Fruit fly (Drosophila melanogaster): Measurements from ENCODE around the gene chb.

The chb gene

DNA sequence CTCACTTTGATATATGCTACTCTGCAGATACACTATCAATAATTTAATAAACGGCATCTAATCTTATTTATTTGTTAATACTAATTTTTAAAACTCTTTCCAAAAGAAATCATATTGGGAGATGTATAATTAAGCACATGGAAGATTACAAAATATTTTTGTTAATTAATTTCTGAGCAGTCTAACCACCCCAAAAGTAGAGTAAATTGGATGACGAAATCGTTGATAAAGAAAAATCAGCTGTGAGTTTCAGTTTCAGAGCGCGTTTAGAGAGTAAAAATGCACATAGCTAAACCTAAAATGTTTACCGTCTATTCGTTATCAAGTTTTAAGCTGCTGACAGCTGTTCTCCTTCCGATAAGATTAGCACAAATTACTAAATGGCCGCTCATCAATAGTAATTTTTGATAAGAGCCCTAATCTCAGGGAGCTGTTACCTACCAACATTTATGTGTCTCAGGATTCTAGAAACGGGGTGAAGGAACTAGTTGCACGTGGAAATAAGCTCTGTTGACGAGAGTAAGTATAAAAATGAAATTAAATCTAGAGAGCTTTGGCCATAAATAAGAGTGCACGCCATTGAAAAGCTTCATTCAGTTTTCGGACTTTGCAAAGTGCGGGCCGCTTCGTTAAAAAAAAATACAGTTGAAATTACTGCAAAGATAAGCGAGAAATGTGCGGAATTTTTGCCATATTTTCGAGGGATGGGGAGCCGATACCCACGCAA is at the start of gene chb, which contains the start of gene AsnS:
Gene chb (plus strand): TSS at position 327 of the 727 bp plus-strand sequence.
Gene AsnS (plus strand): TSS at position 592 of the 727 bp plus-strand sequence.
- TF ChIP-seq Sin3A (optimal IDR thresholded peaks at IDR 0.05) = no peak
- TF ChIP-seq psq (optimal IDR thresholded peaks at IDR 0.05) = no peak
- TF ChIP-seq Myc (optimal IDR thresholded peaks at IDR 0.05) = no peak

DNA sequence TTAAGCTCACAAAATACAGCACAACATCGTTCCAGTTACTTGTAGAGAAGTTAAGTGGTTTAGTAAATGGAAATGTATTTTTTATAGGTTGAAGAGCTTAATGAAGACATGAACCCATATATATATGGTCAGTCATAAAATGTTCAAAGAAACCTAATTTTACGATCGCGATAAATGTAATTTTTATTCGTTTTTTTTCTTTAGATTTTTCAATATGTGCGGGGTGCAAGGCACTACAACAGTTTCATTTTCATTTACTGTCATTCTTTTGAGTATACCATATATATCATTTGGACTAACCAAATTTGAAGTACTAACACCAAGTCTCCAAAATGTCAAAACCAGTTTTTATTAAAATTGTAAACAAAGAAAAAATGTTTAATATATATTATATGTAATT is 49.2 kb upstream of the chb start, which contains the start of gene CG33284:
Gene CG33284 (plus strand): TSS at position 301 of the 400 bp plus-strand sequence.
- TF ChIP-seq ttk (optimal IDR thresholded peaks at IDR 0.05) (no peak), h (optimal IDR thresholded peaks at IDR 0.05) (no peak)

DNA sequence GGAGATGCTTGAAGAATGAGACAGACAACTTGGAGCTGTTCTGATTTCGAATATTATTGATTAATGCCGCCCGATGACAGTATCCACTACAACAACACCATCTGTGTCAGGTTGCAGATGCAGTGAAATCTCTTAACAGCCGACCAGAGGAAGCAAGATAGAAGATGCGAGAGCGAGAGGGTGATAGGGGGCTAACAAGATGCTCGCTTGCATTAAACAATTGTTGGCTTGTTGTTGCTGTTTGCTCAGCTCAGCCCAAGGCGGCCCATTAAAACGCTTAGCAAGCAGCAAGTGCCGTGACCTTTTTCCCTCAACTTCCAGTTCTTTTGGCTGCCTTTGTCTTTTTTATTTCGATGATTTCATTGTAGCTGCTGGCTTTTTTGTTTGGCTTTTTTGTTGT is 43.0 kb upstream of the chb start:
- TF ChIP-seq h (optimal IDR thresholded peaks at IDR 0.05) (no peak), Sin3A (optimal IDR thresholded peaks at IDR 0.05) (no peak), ttk (optimal IDR thresholded peaks at IDR 0.05) (no peak), Myc (optimal IDR thresholded peaks at IDR 0.05) (no peak)

DNA sequence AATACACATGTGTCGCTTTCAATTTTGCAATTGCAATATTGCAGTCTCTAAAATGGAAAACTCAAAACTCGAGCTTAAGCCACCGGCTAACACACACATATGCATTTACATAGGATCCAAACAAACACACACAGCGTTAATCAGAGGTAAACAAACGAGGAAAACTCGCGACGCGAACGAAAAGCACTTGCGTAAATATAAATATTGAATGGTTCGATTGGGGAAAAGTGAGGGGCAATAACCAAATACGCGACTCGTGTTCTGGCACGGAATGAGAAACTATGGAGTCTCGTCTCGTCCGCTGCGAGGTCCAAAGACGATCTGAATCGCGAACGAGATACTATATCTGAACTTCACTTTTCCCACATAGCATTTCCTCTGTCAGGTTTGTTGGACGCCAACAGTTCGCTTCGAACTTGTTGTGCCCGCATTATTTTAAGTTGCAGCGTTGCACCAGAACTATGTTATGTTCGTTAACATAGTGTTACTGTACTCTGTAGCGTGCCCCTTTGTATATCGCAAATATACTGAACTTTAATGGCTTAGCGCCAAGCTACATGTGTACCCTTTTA is 41.7 kb upstream of the chb start, which contains the start of gene ko:
Gene ko (minus strand): TSS at position 321 of the 572 bp plus-strand sequence.
- TF ChIP-seq Sin3A (optimal IDR thresholded peaks at IDR 0.05) (no peak), ttk (optimal IDR thresholded peaks at IDR 0.05) (no peak), Myc (optimal IDR thresholded peaks at IDR 0.05) (no peak), psq (optimal IDR thresholded peaks at IDR 0.05) (no peak), h (optimal IDR thresholded peaks at IDR 0.05) (no peak)

DNA sequence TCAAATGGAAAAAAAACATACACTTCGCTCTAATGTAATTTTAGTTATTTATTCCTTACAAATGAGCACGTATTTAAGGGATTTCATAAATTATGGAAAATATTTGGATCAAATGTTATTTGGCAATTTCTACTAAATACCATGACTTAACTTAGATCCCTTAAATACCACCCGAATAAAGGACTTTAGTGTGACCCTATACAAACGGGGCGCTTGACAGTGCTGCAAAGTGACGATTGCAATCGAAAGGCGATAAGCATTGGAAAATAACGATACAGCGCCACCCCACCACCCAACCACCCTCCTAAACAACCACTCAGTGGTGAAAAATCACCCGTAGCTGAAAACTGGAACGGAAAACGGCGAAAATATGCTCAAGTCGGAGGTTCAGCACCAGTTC is 41.2 kb upstream of the chb start, which contains the start of gene ICA69:
Gene ICA69 (plus strand): TSS at position 20 of the 400 bp plus-strand sequence.
- TF ChIP-seq h (optimal IDR thresholded peaks at IDR 0.05) (no peak), ttk (optimal IDR thresholded peaks at IDR 0.05) (no peak), psq (optimal IDR thresholded peaks at IDR 0.05) (no peak), Sin3A (optimal IDR thresholded peaks at IDR 0.05) (no peak), insv (optimal IDR thresholded peaks at IDR 0.05) (no peak), Myc (optimal IDR thresholded peaks at IDR 0.05) (no peak)

DNA sequence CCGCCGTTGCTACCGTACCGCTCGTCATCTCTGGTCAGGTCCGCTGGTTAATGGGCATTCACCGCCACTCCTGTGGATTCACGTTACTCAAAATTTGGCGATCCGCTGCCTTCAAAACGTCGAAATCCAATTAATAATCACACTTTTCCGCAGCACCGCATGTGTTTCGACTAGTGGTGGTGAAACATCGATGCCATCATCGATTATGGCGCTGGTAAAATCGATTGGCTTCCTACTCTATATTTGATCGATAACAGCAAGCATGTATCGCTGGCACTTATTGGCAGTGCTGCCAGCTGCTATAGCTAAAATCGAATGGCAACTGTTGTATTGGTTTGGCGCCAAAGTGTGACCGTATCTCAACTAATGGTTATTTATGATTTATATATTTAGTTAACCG is 36.8 kb upstream of the chb start:
- TF ChIP-seq Sin3A (optimal IDR thresholded peaks at IDR 0.05) (no peak), psq (optimal IDR thresholded peaks at IDR 0.05) (no peak), h (optimal IDR thresholded peaks at IDR 0.05) (no peak), insv (optimal IDR thresholded peaks at IDR 0.05) (no peak), ttk (optimal IDR thresholded peaks at IDR 0.05) (no peak), Myc (optimal IDR thresholded peaks at IDR 0.05) (no peak)

DNA sequence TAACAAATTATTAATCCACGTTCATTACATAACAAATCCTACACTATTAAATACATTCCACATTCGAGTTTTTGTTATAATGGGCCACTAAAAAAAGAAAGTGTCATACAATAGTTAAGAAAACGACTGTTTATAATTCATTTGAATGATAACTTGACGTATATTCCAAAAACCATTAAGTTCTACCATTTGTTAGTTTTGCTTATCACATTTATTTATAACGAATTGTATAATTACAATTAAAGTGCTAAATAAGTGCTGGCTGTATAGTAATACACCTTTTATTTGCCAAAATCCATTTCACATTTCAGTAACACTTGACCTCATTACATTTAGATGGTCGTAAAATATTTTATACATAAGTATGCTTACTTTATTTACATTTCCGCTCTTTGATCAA is 36.4 kb upstream of the chb start, which contains the start of gene CG10565:
Gene CG10565 (minus strand): TSS at position 101 of the 400 bp plus-strand sequence.
- TF ChIP-seq insv (optimal IDR thresholded peaks at IDR 0.05) (no peak), Myc (optimal IDR thresholded peaks at IDR 0.05) (no peak), h (optimal IDR thresholded peaks at IDR 0.05) (no peak), ttk (optimal IDR thresholded peaks at IDR 0.05) (no peak), psq (optimal IDR thresholded peaks at IDR 0.05) (no peak), Sin3A (optimal IDR thresholded peaks at IDR 0.05) (no peak)

DNA sequence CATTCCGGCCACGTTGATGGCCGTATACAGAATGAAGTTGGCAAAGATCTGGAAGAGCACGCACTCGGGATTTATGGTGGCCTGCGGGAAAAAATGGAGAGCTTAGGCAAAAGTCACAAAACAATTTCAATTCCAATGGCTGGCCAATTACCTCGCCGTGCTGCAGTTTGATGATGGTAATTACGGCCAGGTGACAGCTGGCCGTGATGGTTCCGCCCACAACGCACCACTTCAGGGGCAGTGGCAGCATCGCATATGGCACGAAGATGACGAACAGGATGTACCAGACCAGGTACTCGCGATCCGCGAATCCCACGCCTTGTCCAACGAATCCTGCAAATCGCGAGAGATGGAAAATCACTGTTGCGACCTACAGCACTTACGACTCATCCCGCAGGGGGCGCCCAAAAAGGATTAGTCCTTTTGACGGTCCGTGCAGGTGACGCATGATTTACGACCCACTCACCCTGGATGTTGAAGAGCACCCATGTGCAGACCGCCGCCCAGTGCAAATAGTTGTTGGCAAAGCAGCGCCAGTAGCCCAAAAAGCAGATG is 26.7 kb upstream of the chb start:
- TF ChIP-seq psq (optimal IDR thresholded peaks at IDR 0.05) (no peak), h (optimal IDR thresholded peaks at IDR 0.05) (no peak), ttk (optimal IDR thresholded peaks at IDR 0.05) (no peak), Sin3A (optimal IDR thresholded peaks at IDR 0.05) (no peak), insv (optimal IDR thresholded peaks at IDR 0.05) (no peak), Myc (optimal IDR thresholded peaks at IDR 0.05) (no peak)

DNA sequence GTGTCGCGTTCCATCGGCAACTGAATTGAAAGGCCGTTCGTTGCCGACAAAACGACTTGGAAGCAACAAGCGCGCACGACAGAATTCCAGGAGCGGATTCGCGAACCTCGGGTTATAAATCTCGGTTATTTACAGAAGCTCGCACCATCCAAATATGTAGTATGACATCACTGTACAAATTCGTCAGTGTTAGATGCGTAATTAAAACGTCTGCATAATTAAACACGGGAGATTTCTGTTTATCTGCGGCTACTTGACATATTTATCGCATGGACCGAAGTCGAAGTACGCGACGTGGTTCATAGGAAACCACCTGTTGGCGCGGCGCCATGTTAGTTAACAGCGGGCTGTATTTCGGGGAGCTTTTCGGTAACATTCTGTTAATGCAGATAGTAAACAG is 748 bp upstream of the chb start, which contains the start of gene Ac78C:
Gene Ac78C (minus strand): TSS at position 26 of the 400 bp plus-strand sequence.
- TF ChIP-seq Sin3A (optimal IDR thresholded peaks at IDR 0.05) (no peak), ttk (optimal IDR thresholded peaks at IDR 0.05) (no peak), h (optimal IDR thresholded peaks at IDR 0.05) (no peak), Myc (optimal IDR thresholded peaks at IDR 0.05) (no peak), insv (optimal IDR thresholded peaks at IDR 0.05) (no peak), psq (optimal IDR thresholded peaks at IDR 0.05) (no peak)

DNA sequence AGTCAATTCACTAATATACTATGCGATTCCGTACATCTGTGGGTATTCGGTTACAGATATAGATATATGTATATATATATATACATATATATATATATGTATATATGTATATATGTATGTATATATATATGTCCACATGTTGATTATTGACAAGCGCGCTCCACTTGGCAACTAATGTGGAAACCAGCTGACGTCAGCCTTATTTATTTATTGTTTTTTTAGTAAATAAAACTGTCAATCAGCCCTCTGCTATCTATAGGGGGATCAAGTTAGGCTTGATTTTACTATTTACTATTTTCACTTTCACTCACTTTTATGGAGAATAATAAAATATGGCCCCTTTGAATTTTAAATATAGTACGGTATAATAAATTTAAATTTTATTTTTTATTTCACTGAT is 2.3 kb downstream of the chb start:
- TF ChIP-seq h (optimal IDR thresholded peaks at IDR 0.05) (no peak), insv (optimal IDR thresholded peaks at IDR 0.05) (no peak), Myc (optimal IDR thresholded peaks at IDR 0.05) (no peak), ttk (optimal IDR thresholded peaks at IDR 0.05) (no peak), Sin3A (optimal IDR thresholded peaks at IDR 0.05) (no peak), psq (optimal IDR thresholded peaks at IDR 0.05) (no peak)

DNA sequence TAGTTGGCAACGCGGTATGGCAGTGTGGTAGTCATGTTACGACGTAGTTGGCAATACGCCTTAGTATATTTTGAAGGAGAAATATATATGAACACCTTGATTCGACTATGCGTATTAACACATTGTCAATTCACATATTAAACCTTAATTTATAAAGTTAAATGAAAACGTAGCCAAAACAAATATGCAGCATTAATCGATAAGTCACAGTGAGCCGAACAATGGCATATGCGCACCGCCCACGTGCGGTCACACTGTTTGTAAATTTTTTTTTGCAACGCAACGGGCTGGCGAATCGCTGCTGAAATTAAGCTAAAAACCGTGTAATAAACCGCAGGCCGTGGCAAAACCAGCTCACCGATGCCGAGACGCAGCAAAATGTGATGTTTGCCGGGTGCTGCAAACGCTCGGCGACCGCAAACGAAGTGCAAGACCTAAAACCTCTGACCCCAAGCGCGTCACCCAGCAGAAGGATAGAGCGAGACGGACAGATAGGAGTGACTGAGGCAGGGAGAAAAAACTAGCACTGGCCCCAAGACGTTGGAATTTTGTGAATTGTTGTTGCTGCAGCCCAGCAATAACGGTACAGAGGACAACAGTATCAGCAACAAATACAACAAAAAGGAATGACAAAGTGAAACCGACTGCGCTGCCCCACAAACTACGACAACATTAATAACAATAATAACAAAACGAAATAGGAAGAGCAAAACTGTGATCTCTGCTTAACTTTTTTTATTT is 3.0 kb downstream of the chb start:
- TF ChIP-seq ttk (optimal IDR thresholded peaks at IDR 0.05) (no peak), Sin3A (optimal IDR thresholded peaks at IDR 0.05) (no peak), Myc (optimal IDR thresholded peaks at IDR 0.05) (no peak), psq (optimal IDR thresholded peaks at IDR 0.05) (no peak), h (optimal IDR thresholded peaks at IDR 0.05) (no peak), insv (optimal IDR thresholded peaks at IDR 0.05) (no peak)

All from Kc167 (cell line).